Fruit fly (Drosophila melanogaster): Measurements from ENCODE around the gene CG34155.
A peak's percentile ranks its signal among the peaks of the same experiment; 100 is the strongest.

CG34155 gene

DNA sequence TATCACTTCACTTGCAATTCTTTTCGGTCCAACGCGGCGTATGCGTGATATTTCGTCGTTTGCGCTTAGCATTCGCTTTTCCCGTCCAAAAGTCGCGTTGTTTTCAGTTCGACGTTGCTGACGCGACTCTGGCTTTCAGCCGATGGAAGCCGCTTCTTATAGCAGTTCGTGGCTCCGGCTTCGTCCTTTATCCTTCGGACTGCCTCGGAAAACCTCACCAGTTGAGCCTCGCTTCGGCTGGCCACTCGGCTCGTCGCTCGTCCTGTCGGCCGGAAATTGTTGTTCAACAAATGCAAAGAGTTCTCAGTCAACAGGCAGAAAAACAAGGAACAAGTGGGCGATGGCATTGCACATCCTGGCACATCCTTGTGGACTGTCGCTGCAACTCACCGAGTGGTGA is at the start of gene CG34155:
CG34155 (minus strand) TSS at position 130 of the 400 bp plus-strand sequence.
- TF ChIP-seq CG8478 (optimal IDR thresholded peaks at IDR 0.05): no peak
- TF ChIP-seq CTCF (optimal IDR thresholded peaks at IDR 0.05): no peak

DNA sequence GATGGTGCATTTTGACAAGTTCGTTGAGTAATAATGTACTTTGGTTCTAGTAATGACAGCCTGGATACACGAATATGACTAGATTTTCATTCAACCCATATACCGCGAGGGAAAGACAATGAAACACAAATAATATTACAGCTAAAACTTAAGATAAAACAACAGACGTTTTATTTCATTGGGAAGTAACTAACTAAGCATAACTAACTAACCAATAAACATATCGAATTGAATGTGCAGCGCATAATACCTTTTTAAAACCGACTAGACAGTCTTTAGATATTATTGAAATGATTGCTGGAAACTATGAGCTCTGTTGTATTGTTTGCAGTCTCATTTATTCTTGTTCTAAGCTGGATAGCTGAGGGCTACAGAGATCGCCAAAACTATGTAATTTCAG is 45.9 kb upstream of the CG34155 start, which contains the start of gene CG31016:
CG31016 (plus strand) TSS at position 301 of the 400 bp plus-strand sequence.
- TF ChIP-seq CTCF (optimal IDR thresholded peaks at IDR 0.05) (no peak), CG8478 (optimal IDR thresholded peaks at IDR 0.05) (no peak)

DNA sequence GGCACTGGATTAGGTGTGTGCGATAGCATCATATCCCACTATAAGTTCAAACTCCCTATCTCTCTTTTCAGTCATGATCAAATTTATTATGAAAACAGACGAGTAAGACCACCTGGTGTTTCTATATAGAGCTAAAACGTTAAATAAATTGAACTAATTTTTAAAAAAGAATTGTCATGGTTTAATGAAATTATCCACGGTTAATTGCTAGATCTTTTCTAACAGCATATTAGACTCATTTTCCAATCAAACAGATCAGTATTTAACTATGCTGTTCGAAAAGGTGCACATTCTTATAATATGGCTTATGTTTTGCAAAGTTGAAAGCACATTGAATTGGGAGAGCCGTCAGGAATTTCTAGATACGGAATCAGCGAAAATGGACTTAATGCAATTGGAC is 43.9 kb upstream of the CG34155 start, which contains the start of gene PH4alphaNE3:
PH4alphaNE3 (plus strand) TSS at position 301 of the 400 bp plus-strand sequence.
- TF ChIP-seq CG8478 (optimal IDR thresholded peaks at IDR 0.05) (no peak), CTCF (optimal IDR thresholded peaks at IDR 0.05) (no peak)

DNA sequence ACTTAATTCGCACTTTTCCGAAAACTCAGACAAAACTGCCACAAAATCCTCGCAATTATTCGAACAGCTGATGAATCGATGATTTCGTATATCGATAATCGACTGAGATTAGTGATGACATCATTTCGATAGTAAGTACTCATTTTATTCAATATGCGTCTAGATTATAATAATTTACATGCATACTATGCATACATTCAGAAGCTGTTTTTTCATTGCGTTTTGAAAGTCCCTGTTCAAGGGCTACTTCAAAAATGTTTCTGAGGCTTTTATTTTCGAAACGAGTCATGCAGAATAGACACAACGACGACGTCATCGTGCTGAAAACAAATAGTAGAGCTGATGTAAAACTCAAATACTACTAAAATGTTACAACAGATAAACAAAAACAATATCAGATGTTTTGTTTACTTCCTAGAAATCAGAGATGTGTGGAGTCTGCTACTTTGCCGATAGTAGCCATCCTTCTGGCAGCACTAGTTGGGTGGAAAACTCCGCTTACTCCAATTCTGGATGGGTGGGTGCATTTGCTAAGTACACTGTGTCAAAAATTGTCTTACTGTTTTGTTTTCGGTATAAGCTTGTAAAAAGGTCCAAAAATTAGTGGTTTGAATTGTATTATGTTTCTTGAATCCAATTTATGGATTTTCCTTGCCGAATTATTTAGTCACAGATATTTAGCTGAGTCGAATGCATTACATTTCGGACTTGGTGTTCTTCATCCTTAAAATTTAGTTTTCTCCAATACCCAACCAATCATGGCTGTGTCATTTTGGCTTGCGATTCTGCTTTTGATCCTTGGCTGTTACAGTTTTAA is 41.6 kb upstream of the CG34155 start, which contains the start of the genes CG2246 and CG31021:
CG2246 (minus strand) TSS at position 50 of the 817 bp plus-strand sequence.
CG31021 (plus strand) TSS at position 767 of the 817 bp plus-strand sequence.
- TF ChIP-seq CTCF (optimal IDR thresholded peaks at IDR 0.05) (peak; percentile 66 to 72), CG8478 (optimal IDR thresholded peaks at IDR 0.05) (no peak)

DNA sequence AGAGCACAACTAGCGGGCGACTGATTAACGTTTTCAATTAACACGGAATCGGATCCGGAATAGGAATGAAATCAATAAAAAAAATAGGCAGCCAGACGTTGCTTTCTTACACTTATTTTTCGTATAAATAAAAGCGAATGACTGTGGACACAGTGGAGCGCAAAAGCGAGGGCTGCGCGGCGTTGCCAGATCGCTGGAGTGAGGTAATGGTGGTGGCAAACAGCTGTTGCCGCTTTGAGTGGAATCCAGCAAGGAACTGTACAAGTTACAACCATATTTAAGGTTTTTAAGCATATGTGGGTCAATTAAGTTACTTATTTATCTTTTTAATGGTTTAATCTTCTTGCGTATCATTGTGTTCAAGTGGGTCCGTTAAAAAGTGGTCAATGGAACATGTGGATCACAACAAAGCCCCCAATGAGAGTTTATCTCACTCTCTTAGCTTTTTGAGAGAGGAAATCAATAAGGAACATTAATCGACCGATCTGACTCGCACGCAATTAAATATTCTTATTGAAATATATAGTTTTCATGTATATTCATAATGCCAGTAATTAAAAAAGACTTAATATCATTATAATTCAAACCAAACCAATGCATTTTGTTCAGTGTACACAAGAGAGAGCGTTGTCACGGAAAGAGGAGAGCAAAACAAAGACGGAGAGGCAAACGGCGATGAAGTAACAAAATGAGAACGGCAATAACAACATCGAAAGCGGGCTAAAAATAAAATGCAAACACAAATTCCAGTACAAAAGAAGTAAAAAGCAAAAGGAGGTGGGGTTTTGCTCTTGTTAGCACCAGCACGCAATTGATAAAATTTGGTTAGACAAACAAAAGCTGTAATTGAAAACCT is 40.4 kb upstream of the CG34155 start:
- no peak for TF ChIP-seq CTCF (optimal IDR thresholded peaks at IDR 0.05)
- no peak for TF ChIP-seq CG8478 (optimal IDR thresholded peaks at IDR 0.05)

DNA sequence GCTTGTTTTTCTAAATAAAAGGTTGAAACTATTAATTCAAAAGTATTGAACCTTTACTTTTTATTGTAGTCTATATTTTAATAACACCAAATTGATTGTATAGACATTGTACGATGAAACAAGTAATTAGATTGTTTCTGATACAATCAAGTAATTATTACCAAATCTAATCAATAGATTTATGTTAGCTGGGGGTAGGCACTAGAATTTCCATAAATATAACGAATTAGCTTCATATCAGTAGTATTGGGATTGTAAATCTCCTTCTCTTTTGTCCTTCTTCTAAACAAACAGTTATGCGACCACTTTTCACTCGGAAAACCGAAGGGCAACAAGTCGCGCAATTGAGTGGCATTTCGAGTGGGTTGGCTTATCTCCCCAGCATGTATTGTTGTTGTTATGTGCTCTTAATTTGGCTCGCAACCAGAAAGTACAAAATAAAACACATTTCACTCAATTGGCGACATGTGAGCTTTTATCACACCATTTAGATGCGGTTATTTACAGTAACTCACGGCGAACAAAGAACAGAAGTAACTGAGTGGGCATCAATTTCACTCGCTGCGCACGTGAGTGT is 39.5 kb upstream of the CG34155 start:
- TF ChIP-seq CTCF (optimal IDR thresholded peaks at IDR 0.05) (no peak), CG8478 (optimal IDR thresholded peaks at IDR 0.05) (no peak)

DNA sequence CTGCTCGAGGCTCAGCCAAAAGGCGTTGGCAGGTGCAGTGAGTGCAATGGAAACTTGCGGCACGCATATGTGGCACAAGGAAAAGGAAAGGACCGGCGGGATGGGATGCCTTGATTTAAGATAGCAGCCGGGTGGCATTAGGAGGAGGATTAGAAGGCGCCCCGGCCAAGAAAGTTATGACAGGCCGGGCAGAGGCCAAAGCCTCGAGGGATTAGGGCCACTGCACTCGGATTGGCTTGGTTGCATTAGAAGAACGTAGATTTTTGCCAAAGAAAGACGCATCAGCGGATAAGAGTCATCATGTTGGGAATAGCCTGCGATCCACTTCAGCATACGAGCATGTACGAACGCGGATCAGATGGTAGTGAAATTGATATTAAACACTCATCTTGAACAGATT is 36.7 kb upstream of the CG34155 start, which contains the start of gene CG31019:
CG31019 (plus strand) TSS at position 301 of the 400 bp plus-strand sequence.
- TF ChIP-seq CG8478 (optimal IDR thresholded peaks at IDR 0.05) (no peak), CTCF (optimal IDR thresholded peaks at IDR 0.05) (no peak)

DNA sequence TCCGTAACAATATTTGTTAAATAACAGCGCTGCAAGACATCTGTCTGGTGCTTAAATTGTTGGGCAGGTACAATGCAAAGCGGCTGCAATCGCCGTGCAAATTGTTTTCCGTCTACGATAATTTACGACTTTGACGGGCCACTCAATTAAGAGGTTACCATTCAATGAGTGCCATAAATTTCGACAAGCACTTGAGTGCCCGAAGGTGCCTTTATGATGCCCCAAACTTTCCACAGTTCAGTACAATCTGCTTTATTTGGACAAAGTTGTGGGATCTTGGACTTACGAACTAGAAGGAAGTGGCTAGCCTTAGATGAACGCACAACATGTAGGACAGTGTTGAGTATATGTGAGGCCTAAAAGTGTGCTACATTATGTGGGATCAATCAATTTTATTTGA is 32.7 kb upstream of the CG34155 start:
- no peak for TF ChIP-seq CTCF (optimal IDR thresholded peaks at IDR 0.05)
- no peak for TF ChIP-seq CG8478 (optimal IDR thresholded peaks at IDR 0.05)

DNA sequence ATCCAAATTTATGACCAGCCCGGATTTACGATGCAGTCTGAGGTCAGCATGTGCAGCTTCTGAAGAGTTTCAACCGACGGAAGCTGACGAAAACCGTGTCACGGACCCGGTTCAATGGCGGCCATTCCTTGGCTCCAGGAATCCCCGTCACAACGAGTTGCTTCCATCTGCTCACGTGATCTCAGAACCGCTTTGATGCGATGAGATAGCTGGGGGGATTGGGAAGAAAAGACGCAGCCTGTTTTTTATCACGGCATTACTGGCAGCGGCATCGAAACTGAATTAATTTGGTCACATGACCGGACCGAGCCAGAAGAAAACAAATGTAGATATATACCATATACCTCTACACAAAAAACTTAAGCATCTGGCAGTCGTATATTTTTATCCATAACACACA is 30.8 kb upstream of the CG34155 start:
- TF ChIP-seq CG8478 (optimal IDR thresholded peaks at IDR 0.05): no peak
- no peak for TF ChIP-seq CTCF (optimal IDR thresholded peaks at IDR 0.05)

DNA sequence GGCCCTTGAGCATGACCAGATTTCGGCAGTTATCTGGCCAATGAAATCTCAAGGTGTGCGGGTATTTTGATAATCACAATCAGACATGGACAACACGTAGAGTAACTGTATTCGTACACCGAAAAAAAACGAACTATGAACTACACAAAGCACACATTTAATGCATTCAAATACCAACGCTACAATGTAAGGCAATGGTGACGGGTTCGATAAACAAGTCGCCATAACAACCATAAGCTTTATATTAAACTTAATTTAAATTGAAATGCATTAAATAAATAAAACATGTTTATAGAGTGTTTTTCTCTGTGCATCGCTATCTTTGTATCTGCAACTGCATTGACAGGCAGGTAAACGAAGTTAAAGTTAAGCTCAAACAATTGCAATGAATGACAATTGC is 30.2 kb upstream of the CG34155 start:
- TF ChIP-seq CG8478 (optimal IDR thresholded peaks at IDR 0.05): no peak
- TF ChIP-seq CTCF (optimal IDR thresholded peaks at IDR 0.05): no peak

DNA sequence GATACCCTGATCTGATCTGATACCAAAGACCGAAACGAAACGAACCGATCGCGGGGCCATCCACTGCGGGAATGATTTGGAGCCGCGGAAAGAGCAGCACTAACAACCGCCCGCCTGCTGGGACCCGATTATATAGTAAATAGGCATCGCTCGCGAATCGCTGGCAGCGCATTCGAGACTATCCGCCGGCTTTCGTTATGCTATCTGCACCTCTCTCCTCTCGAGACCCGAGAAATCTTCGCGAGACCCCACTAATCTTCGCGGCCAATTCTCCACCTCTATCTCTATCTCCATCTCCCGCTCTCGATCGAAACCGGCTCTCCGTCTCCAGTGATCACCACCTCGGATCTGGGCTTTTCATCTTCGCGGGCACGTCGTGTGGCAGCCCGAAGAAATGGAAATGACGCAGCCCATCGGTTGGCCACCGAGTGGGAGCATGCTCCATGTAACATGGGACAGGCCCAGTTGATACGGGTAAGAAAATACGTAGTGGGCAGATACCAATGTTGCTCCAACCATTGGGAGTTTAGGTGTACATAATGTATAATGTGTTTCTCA is 27.3 kb upstream of the CG34155 start, which contains the start of gene CG9717:
CG9717 (minus strand) TSS at position 107 of the 558 bp plus-strand sequence.
- TF ChIP-seq CTCF (optimal IDR thresholded peaks at IDR 0.05): no peak

DNA sequence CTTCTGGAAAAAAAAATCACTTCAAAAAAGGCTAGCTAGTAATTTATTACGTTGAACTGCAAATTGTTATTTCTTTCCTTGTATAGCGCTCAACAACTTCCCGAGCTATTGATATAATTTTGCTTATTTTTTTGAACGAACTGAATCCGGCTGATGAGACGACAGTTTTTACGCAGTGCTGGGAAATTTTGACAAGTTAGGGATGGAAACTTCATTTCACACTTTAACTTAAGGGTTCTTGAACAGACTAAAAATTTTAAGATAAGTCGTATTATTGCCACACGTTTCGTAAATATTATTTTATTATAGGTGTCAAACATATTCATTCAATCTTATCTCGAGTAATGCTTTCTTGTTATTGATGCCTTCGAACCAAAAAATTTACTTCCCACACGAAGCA is 23.5 kb upstream of the CG34155 start, which contains the start of gene Rpt6R:
Rpt6R (minus strand) TSS at position 156 of the 400 bp plus-strand sequence.
- TF ChIP-seq CG8478 (optimal IDR thresholded peaks at IDR 0.05) (no peak), CTCF (optimal IDR thresholded peaks at IDR 0.05) (no peak)

DNA sequence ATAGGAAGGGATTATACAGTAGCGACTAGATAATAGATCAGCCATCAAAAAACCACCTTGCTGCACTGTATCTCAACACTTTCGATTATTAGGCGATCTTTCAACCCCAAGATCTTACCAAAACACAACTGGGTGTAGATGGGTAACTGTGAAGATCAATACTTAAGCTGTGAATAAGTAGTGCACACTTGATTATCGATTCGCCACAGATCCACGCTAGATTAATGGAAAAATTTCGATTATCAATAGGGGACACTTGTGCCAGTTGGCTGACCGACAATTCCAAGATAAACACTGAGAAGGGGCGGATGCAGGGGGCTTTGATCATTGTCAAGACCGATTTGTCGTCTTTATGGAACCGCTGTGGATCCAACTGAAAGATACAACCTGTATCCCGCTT is 19.1 kb upstream of the CG34155 start, which contains the start of gene CG9702:
CG9702 (plus strand) TSS at position 301 of the 400 bp plus-strand sequence.
- TF ChIP-seq CTCF (optimal IDR thresholded peaks at IDR 0.05) (no peak), CG8478 (optimal IDR thresholded peaks at IDR 0.05) (no peak)

DNA sequence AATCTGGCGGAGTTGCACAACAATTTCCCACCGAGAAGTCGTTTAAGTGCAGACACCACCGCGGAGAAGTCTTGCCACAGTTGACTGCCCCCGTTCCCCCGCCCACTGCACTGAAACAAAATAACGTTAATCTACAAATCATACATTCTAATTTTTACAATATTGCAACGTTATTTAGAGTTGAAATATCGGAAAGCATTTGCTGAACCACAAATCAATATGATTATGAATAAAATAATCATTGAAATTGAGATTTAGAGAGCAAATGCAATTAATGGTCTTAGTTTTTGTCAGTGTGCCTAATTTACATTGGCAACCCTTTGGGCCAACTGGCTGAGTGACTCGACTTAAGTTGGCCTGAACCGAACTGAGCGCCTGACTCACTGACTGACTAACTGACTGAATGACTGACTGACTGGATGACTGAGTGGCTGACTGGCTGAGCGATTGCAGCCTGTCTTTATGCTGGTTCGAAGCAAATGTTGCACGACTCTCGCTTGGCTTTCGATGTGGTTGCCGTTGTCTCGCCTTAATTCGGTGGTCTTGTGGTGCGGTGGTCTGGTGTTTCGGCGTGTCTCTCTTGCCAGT is 10.6 kb upstream of the CG34155 start:
- TF ChIP-seq CTCF (optimal IDR thresholded peaks at IDR 0.05): no peak

Data from S2 (cell line).